Worm (Caenorhabditis elegans): ENCODE measurements around the gene fbxb-26.

Gene fbxb-26

DNA sequence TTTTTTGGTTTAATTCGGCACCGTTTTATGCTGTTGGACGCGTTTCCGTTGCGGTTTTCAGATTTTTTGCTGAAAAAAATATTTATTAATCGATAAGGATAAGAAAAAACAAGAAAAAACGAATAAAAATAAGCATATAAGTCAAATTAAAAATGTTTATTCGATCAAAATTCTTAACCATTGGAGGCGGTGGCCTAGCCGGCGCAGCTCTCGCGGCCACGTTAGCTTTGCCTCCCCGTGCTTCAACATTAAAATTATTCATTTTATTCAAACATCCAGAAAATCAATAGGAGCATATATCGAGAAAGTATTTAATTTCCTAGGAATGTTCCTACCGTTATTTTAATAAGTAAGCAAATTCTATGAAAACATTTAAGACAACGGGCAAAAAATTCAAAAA is 19.4 kb upstream of the fbxb-26 start, which contains the start of gene ZC204.14:
ZC204.14 (minus strand) TSS at position 69 of the 400 bp plus-strand sequence.
- TF ChIP-seq dao-5 (tag; optimal IDR thresholded peaks at IDR 0.05) (no peak), him-1 (tag; optimal IDR thresholded peaks at IDR 0.05) (no peak), W03F9.2 (tag; optimal IDR thresholded peaks at IDR 0.05) (no peak)

DNA sequence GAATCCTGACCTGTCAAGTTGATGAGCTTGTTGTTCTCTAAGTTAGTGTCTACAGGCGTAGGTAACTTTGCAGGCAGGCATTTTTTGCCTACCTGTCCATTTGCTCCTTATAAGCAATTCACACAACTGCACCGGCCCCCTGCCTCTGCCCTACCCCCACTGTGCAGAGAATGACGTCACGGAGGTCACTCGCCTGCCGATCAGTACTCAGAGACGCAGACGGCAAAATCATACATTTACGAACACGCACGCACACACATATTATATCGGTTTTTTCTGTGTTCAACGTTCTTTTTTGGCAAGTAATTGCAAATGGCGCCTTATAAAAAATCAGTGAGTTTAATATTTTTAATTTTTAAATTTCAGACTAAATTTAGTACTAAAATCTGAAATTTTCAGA is 18.8 kb upstream of the fbxb-26 start, which contains the start of gene duxl-1:
duxl-1 (plus strand) TSS at position 184 of the 400 bp plus-strand sequence.
- TF ChIP-seq W03F9.2 (tag; optimal IDR thresholded peaks at IDR 0.05) (no peak), dao-5 (tag; optimal IDR thresholded peaks at IDR 0.05) (no peak)

DNA sequence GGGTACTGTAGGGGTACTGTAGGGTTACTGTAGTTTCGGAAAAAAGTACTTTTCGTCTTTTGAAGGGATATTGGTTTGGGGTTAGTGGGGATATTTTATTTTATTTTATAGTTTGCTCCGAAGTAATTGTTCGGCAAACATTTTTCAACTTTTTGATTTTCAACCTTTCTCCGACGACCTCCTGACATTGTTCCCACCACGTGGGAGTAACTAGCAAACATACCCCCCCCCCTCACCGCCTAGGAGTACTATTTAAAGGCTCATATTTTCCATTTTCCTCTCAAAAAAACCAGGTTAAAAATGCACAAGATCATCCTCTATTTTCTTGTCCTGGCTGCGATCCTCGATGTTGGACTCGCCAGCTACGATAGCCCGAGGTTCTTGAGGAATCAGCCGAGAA is 16.3 kb upstream of the fbxb-26 start, which contains the start of gene srlf-29:
srlf-29 (plus strand) TSS at position 301 of the 400 bp plus-strand sequence.
- TF ChIP-seq him-1 (tag; optimal IDR thresholded peaks at IDR 0.05) (no peak), dao-5 (tag; optimal IDR thresholded peaks at IDR 0.05) (no peak), W03F9.2 (tag; optimal IDR thresholded peaks at IDR 0.05) (no peak)

DNA sequence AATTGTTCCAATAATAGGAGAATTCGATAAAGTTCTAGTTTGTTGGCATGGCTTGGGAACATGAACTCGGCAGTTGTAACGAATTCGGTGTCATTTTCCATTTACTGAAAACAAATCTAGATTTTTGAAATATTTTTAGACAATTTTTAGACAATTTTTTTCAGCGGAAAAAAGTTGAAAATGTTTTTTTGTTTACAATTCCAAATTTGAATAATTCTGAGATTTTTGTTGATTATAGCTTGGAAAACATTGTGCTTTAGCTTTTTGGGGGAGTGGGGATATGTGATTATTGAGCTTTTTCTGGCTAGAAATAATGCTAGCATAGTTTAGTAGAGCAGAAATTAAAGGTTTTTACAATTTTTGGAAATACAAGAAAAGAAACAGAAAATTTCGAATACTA is 13.4 kb upstream of the fbxb-26 start, which contains the start of gene srw-97:
srw-97 (minus strand) TSS at position 101 of the 400 bp plus-strand sequence.
- TF ChIP-seq W03F9.2 (tag; optimal IDR thresholded peaks at IDR 0.05) (no peak), him-1 (tag; optimal IDR thresholded peaks at IDR 0.05) (no peak), dao-5 (tag; optimal IDR thresholded peaks at IDR 0.05) (no peak)

DNA sequence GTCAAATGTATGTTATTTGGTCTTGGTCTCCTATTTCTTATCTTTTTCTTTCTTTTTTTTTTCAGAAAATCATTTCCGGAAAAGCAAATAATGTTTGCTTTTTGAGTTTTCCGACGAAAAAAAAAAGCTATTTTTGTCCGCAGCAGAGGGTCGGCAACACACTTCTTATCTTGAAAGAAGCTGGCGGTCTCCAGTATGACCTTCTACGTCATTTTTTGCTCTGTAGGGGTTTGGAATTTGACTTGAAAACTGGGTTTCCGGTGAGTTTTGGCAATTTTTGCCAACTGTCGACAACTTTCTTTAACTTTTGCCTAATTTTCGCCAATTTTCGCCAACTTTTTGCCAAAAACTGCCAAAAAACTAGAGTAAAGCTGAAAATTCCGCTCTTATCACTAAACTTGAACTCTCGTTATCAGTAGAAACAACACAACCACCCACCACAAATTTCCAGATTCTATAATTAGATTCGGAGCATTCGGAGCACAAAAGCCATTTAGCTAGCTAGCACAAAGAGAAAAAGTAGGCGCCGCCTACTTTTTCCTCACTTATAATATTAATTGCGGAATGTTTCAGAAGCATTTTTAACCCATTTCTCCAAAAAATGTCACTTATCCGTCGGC is 11.9 kb upstream of the fbxb-26 start, which contains the start of gene nhx-6:
nhx-6 (plus strand) TSS at position 570 of the 620 bp plus-strand sequence.
- no peak for TF ChIP-seq W03F9.2 (tag; optimal IDR thresholded peaks at IDR 0.05)
- TF ChIP-seq him-1 (tag; optimal IDR thresholded peaks at IDR 0.05) = no peak

DNA sequence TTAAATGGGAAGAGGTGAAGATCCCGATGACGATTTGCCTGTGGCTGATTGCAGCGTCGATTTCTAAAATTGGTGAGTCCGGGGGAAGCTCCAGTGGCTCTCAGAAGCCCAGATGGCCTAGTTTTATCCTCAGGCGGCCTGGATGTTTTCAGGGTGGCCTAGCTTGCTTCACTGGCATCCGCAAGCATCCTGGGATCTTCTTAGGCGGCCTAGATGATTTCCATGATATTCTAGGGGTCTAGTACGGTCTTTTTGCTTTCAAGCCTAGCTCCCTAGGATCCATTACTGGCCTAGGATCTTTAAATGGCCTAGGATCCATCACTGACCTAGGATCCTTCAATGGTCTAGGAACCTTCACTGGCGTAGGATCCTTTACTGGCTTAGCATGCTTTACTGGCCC is 11.3 kb upstream of the fbxb-26 start:
- TF ChIP-seq W03F9.2 (tag; optimal IDR thresholded peaks at IDR 0.05) (no peak), him-1 (tag; optimal IDR thresholded peaks at IDR 0.05) (no peak), dao-5 (tag; optimal IDR thresholded peaks at IDR 0.05) (no peak)

DNA sequence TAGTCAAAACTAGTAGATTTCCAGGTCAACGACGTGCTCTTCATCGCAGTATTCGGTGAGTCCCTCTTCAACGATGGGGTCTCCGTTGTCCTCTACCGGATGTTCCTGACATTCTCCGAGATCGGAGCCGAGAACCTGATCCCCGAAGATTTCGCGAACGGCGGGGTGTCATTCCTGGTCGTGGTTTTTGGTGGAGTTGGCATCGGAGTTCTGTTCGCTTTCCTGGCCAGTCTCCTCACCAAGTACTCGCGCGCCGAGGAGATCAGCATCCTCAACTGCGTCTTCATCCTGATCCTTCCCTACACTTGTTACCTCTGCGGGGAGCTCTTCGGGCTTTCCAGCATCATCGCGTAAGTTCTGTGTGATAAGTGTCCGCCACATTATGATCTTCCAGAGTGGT is 9.6 kb upstream of the fbxb-26 start:
- TF ChIP-seq W03F9.2 (tag; optimal IDR thresholded peaks at IDR 0.05) = no peak
- TF ChIP-seq dao-5 (tag; optimal IDR thresholded peaks at IDR 0.05) = no peak
- TF ChIP-seq him-1 (tag; optimal IDR thresholded peaks at IDR 0.05) = no peak

DNA sequence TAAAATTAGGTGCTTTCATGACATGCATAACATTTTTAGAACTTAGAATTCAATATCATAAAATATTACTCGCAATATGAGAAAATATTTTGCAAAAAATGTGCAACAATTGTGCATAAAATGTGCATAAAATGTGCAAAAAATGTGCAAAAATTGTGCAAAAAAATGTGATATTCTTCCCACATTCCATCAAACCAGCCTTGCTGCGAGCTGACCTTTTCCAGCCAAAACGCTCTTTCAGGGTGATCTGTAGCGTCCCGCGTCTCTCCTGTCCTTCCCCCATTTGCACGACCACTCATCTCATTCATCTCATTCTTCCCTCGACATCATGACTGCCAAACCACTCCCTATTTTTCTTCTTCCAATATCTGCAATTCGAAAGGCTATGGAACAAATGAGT is 6.2 kb upstream of the fbxb-26 start, which contains the start of gene fbxb-17:
fbxb-17 (plus strand) TSS at position 301 of the 400 bp plus-strand sequence.
- TF ChIP-seq W03F9.2 (tag; optimal IDR thresholded peaks at IDR 0.05) (no peak), him-1 (tag; optimal IDR thresholded peaks at IDR 0.05) (no peak), dao-5 (tag; optimal IDR thresholded peaks at IDR 0.05) (no peak)

DNA sequence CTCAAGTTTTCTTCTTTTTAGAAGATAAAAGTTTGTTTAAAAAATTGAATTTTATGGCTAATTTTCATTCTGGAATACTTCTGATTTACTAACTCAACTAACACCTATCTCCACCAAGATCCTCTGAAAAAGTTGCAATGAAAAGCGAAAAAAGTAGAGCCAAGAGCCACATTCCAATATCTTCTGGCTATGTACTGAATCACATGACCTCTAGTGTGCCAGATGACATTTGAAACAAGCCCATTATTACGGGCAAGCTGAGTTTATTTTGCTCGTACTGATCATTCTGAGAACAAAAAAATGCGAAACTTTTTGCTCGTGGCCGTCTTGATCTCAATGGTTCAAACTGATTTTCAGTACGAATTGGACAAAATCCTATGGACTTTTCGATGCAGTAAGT is 3.2 kb upstream of the fbxb-26 start, which contains the start of gene irld-36:
irld-36 (plus strand) TSS at position 301 of the 400 bp plus-strand sequence.
- TF ChIP-seq him-1 (tag; optimal IDR thresholded peaks at IDR 0.05) (no peak), W03F9.2 (tag; optimal IDR thresholded peaks at IDR 0.05) (no peak), dao-5 (tag; optimal IDR thresholded peaks at IDR 0.05) (no peak)

DNA sequence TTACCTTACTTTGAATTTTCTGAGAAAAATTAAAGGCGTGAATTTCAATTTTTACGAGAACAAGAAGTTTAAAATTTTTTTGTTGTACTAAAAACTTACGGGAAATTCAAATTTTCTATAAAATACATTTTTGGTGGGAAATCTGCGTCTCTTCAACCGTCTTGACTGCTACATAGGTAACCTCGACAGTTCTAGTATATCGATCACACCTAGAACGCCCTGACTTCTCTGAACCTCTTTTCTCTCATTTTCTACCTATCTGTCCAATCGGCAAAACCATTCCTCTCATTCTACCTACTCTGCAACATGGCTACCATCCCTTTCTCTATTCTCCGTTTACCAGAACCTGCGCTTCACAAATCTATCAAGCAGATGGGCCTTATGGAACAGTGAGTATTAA is 1.4 kb downstream of the fbxb-26 start, which contains the start of gene fbxb-25:
fbxb-25 (plus strand) TSS at position 301 of the 400 bp plus-strand sequence.
- TF ChIP-seq dao-5 (tag; optimal IDR thresholded peaks at IDR 0.05) (no peak), W03F9.2 (tag; optimal IDR thresholded peaks at IDR 0.05) (no peak), him-1 (tag; optimal IDR thresholded peaks at IDR 0.05) (no peak)

DNA sequence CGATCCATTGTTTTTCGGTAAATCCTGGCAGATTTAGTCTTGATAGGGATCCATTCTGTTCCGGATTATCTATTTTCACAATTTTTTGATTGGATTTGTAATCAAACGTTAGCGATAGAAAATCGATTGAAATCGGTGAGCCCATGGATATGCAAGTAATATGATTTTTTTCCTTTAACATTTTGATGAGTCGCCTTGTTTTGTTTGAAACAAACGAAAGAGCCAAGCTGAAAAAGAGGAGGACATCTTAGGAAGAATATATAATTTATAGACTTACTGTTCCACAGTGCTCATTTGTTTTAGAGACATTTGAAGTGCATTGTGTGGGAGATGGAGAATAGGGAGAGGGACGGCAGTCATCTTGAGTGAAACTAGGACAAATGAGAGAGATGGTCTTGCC is 6.5 kb downstream of the fbxb-26 start, which contains the start of the genes fbxb-18 and fbxb-19:
fbxb-18 (minus strand) TSS at position 101 of the 400 bp plus-strand sequence.
fbxb-19 (minus strand) TSS at position 369 of the 400 bp plus-strand sequence.
- no peak for TF ChIP-seq him-1 (tag; optimal IDR thresholded peaks at IDR 0.05)
- TF ChIP-seq W03F9.2 (tag; optimal IDR thresholded peaks at IDR 0.05) = no peak
- TF ChIP-seq dao-5 (tag; optimal IDR thresholded peaks at IDR 0.05) = no peak

DNA sequence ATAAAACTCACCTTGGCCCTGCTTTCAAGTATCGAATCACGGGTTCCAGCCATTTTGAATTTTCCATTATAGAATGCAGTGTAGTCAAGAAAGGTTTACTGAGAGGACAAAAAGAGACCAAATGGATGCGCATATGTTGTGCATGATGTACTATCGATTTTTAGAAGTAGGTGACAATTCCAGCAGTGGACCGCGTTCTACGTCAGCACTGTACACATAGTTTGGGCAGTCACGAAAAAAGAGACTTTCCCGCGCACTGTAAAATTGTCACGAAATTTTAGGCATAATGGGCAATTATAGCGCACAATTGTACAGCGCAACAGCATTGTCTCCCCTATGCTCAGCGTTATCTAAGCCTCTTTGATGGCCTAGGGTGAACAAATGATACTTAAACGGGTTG is 8.7 kb downstream of the fbxb-26 start, which contains the start of gene fbxc-22:
fbxc-22 (minus strand) TSS at position 101 of the 400 bp plus-strand sequence.
- no peak for TF ChIP-seq W03F9.2 (tag; optimal IDR thresholded peaks at IDR 0.05)
- TF ChIP-seq him-1 (tag; optimal IDR thresholded peaks at IDR 0.05) = no peak
- no peak for TF ChIP-seq dao-5 (tag; optimal IDR thresholded peaks at IDR 0.05)

DNA sequence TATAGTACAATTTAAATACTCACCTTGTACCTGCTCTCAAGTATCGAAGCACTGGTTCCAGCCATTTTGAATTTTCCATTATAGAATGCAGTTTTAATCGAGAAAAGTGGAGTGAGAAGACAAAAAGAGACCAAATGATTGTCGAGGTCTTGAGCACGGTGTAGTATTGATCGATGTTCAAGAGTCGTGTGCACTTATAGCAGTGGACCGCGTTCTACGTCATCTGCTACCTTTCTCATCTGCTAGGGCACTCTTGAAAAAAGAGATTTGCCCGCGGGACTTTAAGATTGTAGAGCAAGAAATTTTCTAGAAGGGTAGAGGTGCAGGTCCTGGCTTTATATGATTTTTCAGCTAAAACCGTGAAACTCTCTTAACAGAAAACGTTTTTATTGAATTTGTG is 10.5 kb downstream of the fbxb-26 start, which contains the start of gene fbxc-21:
fbxc-21 (minus strand) TSS at position 101 of the 400 bp plus-strand sequence.
- no peak for TF ChIP-seq him-1 (tag; optimal IDR thresholded peaks at IDR 0.05)
- no peak for TF ChIP-seq W03F9.2 (tag; optimal IDR thresholded peaks at IDR 0.05)
- no peak for TF ChIP-seq dao-5 (tag; optimal IDR thresholded peaks at IDR 0.05)

DNA sequence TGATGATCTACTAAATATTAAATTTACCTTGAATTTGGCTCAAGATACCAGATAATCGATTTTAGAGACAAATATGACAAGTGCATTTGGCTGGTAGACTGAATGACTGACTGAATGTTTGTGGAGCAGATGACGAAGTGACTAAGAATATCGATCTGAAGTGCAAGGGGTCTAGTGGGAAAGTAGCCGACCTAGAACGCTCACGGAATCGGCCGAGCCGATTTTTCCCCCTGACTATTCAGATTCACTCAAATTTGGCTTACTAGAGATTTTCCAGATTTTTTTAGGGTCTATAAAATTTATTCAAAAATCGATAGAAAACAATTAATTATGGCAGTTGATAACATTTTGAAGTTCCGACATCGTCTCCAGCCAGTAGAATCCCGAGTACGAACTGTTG is 12.2 kb downstream of the fbxb-26 start, which contains the start of gene fbxc-26:
fbxc-26 (minus strand) TSS at position 101 of the 400 bp plus-strand sequence.
- TF ChIP-seq him-1 (tag; optimal IDR thresholded peaks at IDR 0.05) (no peak), W03F9.2 (tag; optimal IDR thresholded peaks at IDR 0.05) (no peak), dao-5 (tag; optimal IDR thresholded peaks at IDR 0.05) (no peak)

Data from whole organism, L4/young adult.